Fruit fly (Drosophila melanogaster) whole organism, embryonic: Measurements from ENCODE around the gene Hr78.
A peak's percentile ranks its signal among the peaks of the same experiment; 100 is the strongest.

ENCODE experiments used
- CG11560 ChIP-seq: fragments of 200-800 bp; sonication (Bioruptor generic); IDR thresholded peaks from 3 replicates; pipeline ENCODE4 v1.3.6; 2022; ENCODE audit warnings: missing biosample characterization, missing genetic modification characterization
- CG12299 ChIP-seq: fragments of 200-800 bp; sonication (Bioruptor generic); optimal IDR thresholded peaks from 2 replicates; lab custom pipeline; 2018; ENCODE audit warnings: missing biosample characterization, mild to moderate bottlenecking, missing genetic modification characterization
- CG13287 ChIP-seq: fragments of 200-800 bp; sonication (Bioruptor generic); IDR thresholded peaks from 2 replicates; pipeline ENCODE4 v1.3.6; 2022; ENCODE audit warnings: missing biosample characterization, missing genetic modification characterization; ENCODE audit not compliant: partially characterized antibody
- CG13624 ChIP-seq: fragments of 200-800 bp; sonication (Bioruptor generic); optimal IDR thresholded peaks from 2 replicates; lab custom pipeline; 2016; ENCODE audit warnings: missing biosample characterization, missing genetic modification characterization
- CG14014 ChIP-seq: fragments of 200-800 bp; sonication (Bioruptor generic); IDR thresholded peaks from 2 replicates; pipeline ENCODE4 v1.3.6; 2022; ENCODE audit warnings: missing biosample characterization, missing genetic modification characterization
- CG18011 ChIP-seq: fragments of 200-800 bp; sonication (Bioruptor generic); optimal IDR thresholded peaks from 2 replicates; lab custom pipeline; 2017; ENCODE audit warnings: missing biosample characterization, missing genetic modification characterization, mild to moderate bottlenecking, moderate library complexity, missing genotype
- CG31365 ChIP-seq: fragments of 200-800 bp; sonication (Bioruptor generic); optimal IDR thresholded peaks from 2 replicates; lab custom pipeline; 2018; ENCODE audit warnings: missing biosample characterization, mild to moderate bottlenecking, missing genetic modification characterization
- CG31388 ChIP-seq: fragments of 200-800 bp; sonication (Bioruptor generic); optimal IDR thresholded peaks from 2 replicates; lab custom pipeline; 2016; ENCODE audit warnings: missing biosample characterization, missing genetic modification characterization
- CG8089 ChIP-seq: fragments of 200-800 bp; sonication (Bioruptor generic); optimal IDR thresholded peaks from 3 replicates; lab custom pipeline; 2016; ENCODE audit warnings: missing biosample characterization, missing genetic modification characterization
- CG9437 ChIP-seq: fragments of 200-800 bp; sonication (Bioruptor generic); optimal IDR thresholded peaks from 2 replicates; lab custom pipeline; 2018; ENCODE audit warnings: missing biosample characterization, mild to moderate bottlenecking, missing genetic modification characterization
- CG9817 ChIP-seq: fragments of 200-800 bp; sonication (Bioruptor generic); optimal IDR thresholded peaks from 2 replicates; lab custom pipeline; 2018; ENCODE audit warnings: missing biosample characterization, mild to moderate bottlenecking, missing genetic modification characterization, moderate library complexity
- Dbx ChIP-seq: fragments of 200-800 bp; sonication (Bioruptor generic); IDR thresholded peaks from 3 replicates; pipeline ENCODE4 v1.3.6; 2022; ENCODE audit warnings: missing biosample characterization, missing genetic modification characterization
- Deaf1 ChIP-seq: fragments of 200-800 bp; optimal IDR thresholded peaks from 3 replicates; lab custom pipeline; 2019; ENCODE audit warnings: missing biosample characterization, mild to moderate bottlenecking, missing genetic modification characterization, moderate library complexity
- Dek ChIP-seq: fragments of 200-800 bp; sonication (Bioruptor generic); optimal IDR thresholded peaks from 3 replicates; lab custom pipeline; 2019; ENCODE audit warnings: missing biosample characterization, mild to moderate bottlenecking, missing genetic modification characterization, moderate library complexity
- Dp ChIP-seq: fragments of 200-800 bp; sonication (Bioruptor generic); optimal IDR thresholded peaks from 2 replicates; lab custom pipeline; 2018; ENCODE audit warnings: missing biosample characterization, mild to moderate bottlenecking, missing genetic modification characterization, moderate library complexity
- E2f2 ChIP-seq: fragments of 200-800 bp; sonication (Bioruptor generic); IDR thresholded peaks from 2 replicates; pipeline ENCODE4 v1.3.6; 2022; ENCODE audit warnings: missing biosample characterization, missing genetic modification characterization
- Fer1 ChIP-seq: fragments of 200-800 bp; sonication (Bioruptor generic); optimal IDR thresholded peaks from 2 replicates; lab custom pipeline; 2017; ENCODE audit warnings: missing biosample characterization, mild to moderate bottlenecking, missing genetic modification characterization
- Hey ChIP-seq: fragments of 200-800 bp; sonication (Bioruptor generic); optimal IDR thresholded peaks from 3 replicates; lab custom pipeline; 2018; ENCODE audit warnings: missing biosample characterization, mild to moderate bottlenecking, missing genetic modification characterization
- Hr51 ChIP-seq, 2 experiments: fragments of 200-800 bp; sonication (Bioruptor generic); optimal IDR thresholded peaks; 2 replicates in 1 of 2; 3 replicates in 1 of 2; lab custom pipeline; 2016 to 2018; ENCODE audit warnings: missing biosample characterization in 2 of 2, missing genetic modification characterization in 2 of 2, mild to moderate bottlenecking in 1 of 2, moderate library complexity in 1 of 2
- NC2α ChIP-seq: fragments of 200-800 bp; sonication (Bioruptor generic); optimal IDR thresholded peaks from 2 replicates; lab custom pipeline; 2016; ENCODE audit warnings: missing biosample characterization, missing genetic modification characterization
- Nf-YC ChIP-seq: fragments of 200-800 bp; optimal IDR thresholded peaks from 3 replicates; lab custom pipeline; 2019; ENCODE audit warnings: missing biosample characterization, mild to moderate bottlenecking, missing genetic modification characterization, moderate library complexity
- Sry-β ChIP-seq: fragments of 200-800 bp; sonication (Bioruptor generic); optimal IDR thresholded peaks from 2 replicates; lab custom pipeline; 2018; ENCODE audit warnings: missing biosample characterization, mild to moderate bottlenecking, missing genetic modification characterization, moderate library complexity
- ato ChIP-seq: fragments of 200-800 bp; sonication (Bioruptor generic); IDR thresholded peaks from 2 replicates; pipeline ENCODE4 v1.3.6; 2022; ENCODE audit warnings: missing biosample characterization, missing genetic modification characterization; ENCODE audit not compliant: partially characterized antibody
- bowl ChIP-seq: fragments of 200-800 bp; sonication (Bioruptor generic); IDR thresholded peaks from 2 replicates; pipeline ENCODE4 v1.3.6; 2022; ENCODE audit warnings: missing biosample characterization, missing genetic modification characterization
- btn ChIP-seq: fragments of 200-800 bp; sonication (Bioruptor generic); optimal IDR thresholded peaks from 2 replicates; lab custom pipeline; 2016; ENCODE audit warnings: missing biosample characterization, missing genetic modification characterization
- cato ChIP-seq: fragments of 200-800 bp; sonication (Bioruptor generic); optimal IDR thresholded peaks from 2 replicates; lab custom pipeline; 2016; ENCODE audit warnings: missing biosample characterization, missing genetic modification characterization, borderline replicate concordance
- crc ChIP-seq: fragments of 200-800 bp; sonication (Bioruptor generic); optimal IDR thresholded peaks from 2 replicates; lab custom pipeline; 2016; ENCODE audit warnings: missing biosample characterization, missing genetic modification characterization
- crol ChIP-seq: fragments of 200-800 bp; sonication (Bioruptor generic); IDR thresholded peaks from 2 replicates; pipeline ENCODE4 v1.3.6; 2022; ENCODE audit warnings: missing biosample characterization, missing genetic modification characterization
- ems ChIP-seq: fragments of 200-800 bp; sonication (Bioruptor generic); optimal IDR thresholded peaks from 3 replicates; lab custom pipeline; 2016; ENCODE audit warnings: missing biosample characterization, missing genetic modification characterization
- fd64A ChIP-seq: fragments of 200-800 bp; sonication (Bioruptor generic); optimal IDR thresholded peaks from 3 replicates; lab custom pipeline; 2018; ENCODE audit warnings: missing biosample characterization, mild to moderate bottlenecking, missing genetic modification characterization
- gsb-n ChIP-seq: fragments of 200-800 bp; sonication (Bioruptor generic); optimal IDR thresholded peaks from 3 replicates; lab custom pipeline; 2018; ENCODE audit warnings: missing biosample characterization, mild to moderate bottlenecking, missing genetic modification characterization
- h ChIP-seq: fragments of >200 bp; optimal IDR thresholded peaks from 2 replicates; lab custom pipeline; 2017
- pita ChIP-seq: fragments of 200-800 bp; sonication (Bioruptor generic); optimal IDR thresholded peaks from 2 replicates; lab custom pipeline; 2017; ENCODE audit warnings: missing biosample characterization, mild to moderate bottlenecking, missing genetic modification characterization
- pnt ChIP-seq: fragments of 200-800 bp; sonication (Bioruptor generic); optimal IDR thresholded peaks from 3 replicates; lab custom pipeline; 2016; ENCODE audit warnings: missing biosample characterization, missing genetic modification characterization
- psq ChIP-seq: fragments of 200-800 bp; sonication (Bioruptor generic); optimal IDR thresholded peaks from 2 replicates; lab custom pipeline; 2017; ENCODE audit warnings: missing biosample characterization, missing genetic modification characterization
- scrt ChIP-seq: fragments of 200-800 bp; sonication (Bioruptor generic); optimal IDR thresholded peaks from 2 replicates; lab custom pipeline; 2018; ENCODE audit warnings: missing biosample characterization, mild to moderate bottlenecking, missing genetic modification characterization, moderate library complexity
- sd ChIP-seq: fragments of 200-800 bp; sonication (Bioruptor generic); optimal IDR thresholded peaks from 3 replicates; lab custom pipeline; 2018; ENCODE audit warnings: missing biosample characterization, mild to moderate bottlenecking, missing genetic modification characterization, moderate library complexity
- sens-2 ChIP-seq: fragments of 200-800 bp; sonication (Bioruptor generic); IDR thresholded peaks from 2 replicates; pipeline ENCODE4 v1.3.6; 2022; ENCODE audit warnings: missing biosample characterization, missing genetic modification characterization
- sisA ChIP-seq: fragments of 200-800 bp; sonication (Bioruptor generic); IDR thresholded peaks from 2 replicates; pipeline ENCODE4 v1.3.6; 2022; ENCODE audit warnings: missing biosample characterization, missing genetic modification characterization
- slou ChIP-seq: fragments of 200-800 bp; sonication (Bioruptor generic); optimal IDR thresholded peaks from 3 replicates; lab custom pipeline; 2016; ENCODE audit warnings: missing biosample characterization, missing genetic modification characterization
- sug ChIP-seq: fragments of 200-800 bp; optimal IDR thresholded peaks from 2 replicates; lab custom pipeline; 2019; ENCODE audit warnings: missing biosample characterization, mild to moderate bottlenecking, missing genetic modification characterization, moderate library complexity
- ttk ChIP-seq: fragments of 200-800 bp; sonication (Bioruptor generic); IDR thresholded peaks from 2 replicates; pipeline ENCODE4 v2.1.2; 2022; ENCODE audit warnings: missing biosample characterization, missing genetic modification characterization
- tx ChIP-seq: fragments of 200-800 bp; sonication (Bioruptor generic); optimal IDR thresholded peaks from 2 replicates; lab custom pipeline; 2016; ENCODE audit warnings: missing biosample characterization, missing genetic modification characterization

Gene Hr78

dm6 chr3L:21445704-21446103 lies 51.6 kb downstream of the Hr78 start, which contains the start of gene Syx7 (continued):
- no peak for TF ChIP-seq pita (GFP tag; lab: Kevin White, UChicago)
- TF ChIP-seq fd64A (GFP tag; lab: Kevin White, UChicago), result no peak
- TF ChIP-seq pnt, result no peak
- TF ChIP-seq h (lab: Kevin White, UChicago), result no peak
- no peak for TF ChIP-seq ttk (GFP tag; lab: Robert Waterston, UW)
- TF ChIP-seq Nf-YC (tag; lab: Kevin White, UChicago), result no peak
- peak; percentile 100 for TF ChIP-seq Dp (GFP tag; lab: Kevin White, UChicago)
- no peak for TF ChIP-seq CG11560 (tag; lab: Robert Waterston, UW)
- TF ChIP-seq Hr51 (GFP tag; optimal IDR thresholded peaks at IDR 0.05; lab: Kevin White, UChicago), result no peak
- TF ChIP-seq CG14014 (GFP tag; lab: Robert Waterston, UW), result no peak
- no peak for TF ChIP-seq CG31365 (tag; lab: Kevin White, UChicago)
- TF ChIP-seq sd (tag; lab: Kevin White, UChicago), result peak; percentile 93
- peak; percentile 99 for TF ChIP-seq E2f2 (GFP tag; lab: Robert Waterston, UW)
- TF ChIP-seq ato (GFP tag; lab: Robert Waterston, UW), result 0 out of 2 replicates have a peak, but pooled peaks have one; percentile 59
- no peak for TF ChIP-seq sisA (GFP tag; lab: Robert Waterston, UW)
- no peak for TF ChIP-seq sens-2 (GFP tag; lab: Robert Waterston, UW)
- TF ChIP-seq Hey, result no peak
- TF ChIP-seq scrt (GFP tag; lab: Kevin White, UChicago), result no peak
- peak; percentile 49 for TF ChIP-seq CG13624 (GFP tag; lab: Kevin White, UChicago)
- no peak for TF ChIP-seq CG31388
- no peak for TF ChIP-seq Dek (tag; lab: Kevin White, UChicago)
- no peak for TF ChIP-seq btn (GFP tag; lab: Kevin White, UChicago)
- no peak for TF ChIP-seq sug (tag; lab: Kevin White, UChicago)
- no peak for TF ChIP-seq CG9437 (GFP tag; lab: Kevin White, UChicago)
- TF ChIP-seq CG13287 (GFP tag; lab: Robert Waterston, UW), result peak; percentile 70
- no peak for TF ChIP-seq psq (GFP tag; lab: Kevin White, UChicago)
- TF ChIP-seq CG8089 (GFP tag; lab: Kevin White, UChicago), result no peak
- no peak for TF ChIP-seq crol (GFP tag; lab: Robert Waterston, UW)
- peak; percentile 5 for TF ChIP-seq gsb-n (tag; lab: Kevin White, UChicago)
- TF ChIP-seq NC2α (GFP tag; lab: Kevin White, UChicago), result no peak
- TF ChIP-seq CG9817, result no peak
- TF ChIP-seq Deaf1 (tag; lab: Kevin White, UChicago), result no peak
- TF ChIP-seq crc, result no peak
- TF ChIP-seq Fer1, result peak; percentile 23
- TF ChIP-seq CG18011, result no peak
- TF ChIP-seq ems (GFP tag; lab: Kevin White, UChicago), result peak; percentile 20
- TF ChIP-seq cato (GFP tag; lab: Kevin White, UChicago), result no peak
- TF ChIP-seq tx (GFP tag; lab: Kevin White, UChicago), result no peak
- no peak for TF ChIP-seq bowl (GFP tag; lab: Robert Waterston, UW)
- TF ChIP-seq Dbx (GFP tag; lab: Robert Waterston, UW), result 0 out of 3 replicates have a peak, but pooled peaks have one; percentile 28
- no peak for TF ChIP-seq slou (GFP tag; lab: Kevin White, UChicago)
- peak; percentile 80 for TF ChIP-seq Sry-β (GFP tag; lab: Kevin White, UChicago)
- no peak for TF ChIP-seq CG12299
